Fruit fly (Drosophila melanogaster) whole organism, embryonic: ENCODE results near the gene CG12290.

Source experiments
- Blimp-1 ChIP-seq: fragments of 200-800 bp; sonication (Bioruptor generic); optimal IDR thresholded peaks from 3 replicates; lab custom pipeline; 2018; ENCODE audit warnings: missing biosample characterization, missing genetic modification characterization, mild to moderate bottlenecking, moderate library complexity, missing genetic modification reagents
- BtbVII ChIP-seq: fragments of 200-800 bp; sonication (Bioruptor generic); optimal IDR thresholded peaks from 3 replicates; lab custom pipeline; 2017; ENCODE audit warnings: missing biosample characterization, mild to moderate bottlenecking, missing genetic modification characterization
- CG10543 ChIP-seq: fragments of 200-800 bp; sonication (Bioruptor generic); optimal IDR thresholded peaks from 3 replicates; lab custom pipeline; 2017; ENCODE audit warnings: missing biosample characterization, mild to moderate bottlenecking, missing genetic modification characterization, moderate library complexity
- CG11247 ChIP-seq: fragments of 200-800 bp; sonication (Bioruptor generic); IDR thresholded peaks from 2 replicates; pipeline ENCODE4 v1.3.6; 2022; ENCODE audit warnings: missing biosample characterization, missing genetic modification characterization
- CG11504 ChIP-seq: fragments of 200-800 bp; sonication (Bioruptor generic); optimal IDR thresholded peaks from 3 replicates; lab custom pipeline; 2019; ENCODE audit warnings: missing biosample characterization, mild to moderate bottlenecking, missing genetic modification characterization, moderate library complexity
- CG1233 ChIP-seq: fragments of 200-800 bp; sonication (Bioruptor generic); optimal IDR thresholded peaks from 4 replicates; lab custom pipeline; 2018; ENCODE audit warnings: missing biosample characterization, mild to moderate bottlenecking, missing genetic modification characterization
- CG2129 ChIP-seq: fragments of 200-800 bp; sonication (Bioruptor generic); IDR thresholded peaks from 2 replicates; pipeline ENCODE4 v1.3.6; 2022; ENCODE audit warnings: missing biosample characterization, missing genetic modification characterization; ENCODE audit not compliant: partially characterized antibody
- CG30431 ChIP-seq: fragments of 200-800 bp; sonication (Bioruptor generic); optimal IDR thresholded peaks from 2 replicates; lab custom pipeline; 2017; ENCODE audit warnings: missing biosample characterization, missing genetic modification characterization
- CG31365 ChIP-seq: fragments of 200-800 bp; sonication (Bioruptor generic); optimal IDR thresholded peaks from 2 replicates; lab custom pipeline; 2018; ENCODE audit warnings: missing biosample characterization, mild to moderate bottlenecking, missing genetic modification characterization
- CG34224 ChIP-seq: fragments of 200-800 bp; sonication (Bioruptor generic); IDR thresholded peaks from 3 replicates; pipeline ENCODE4 v1.3.6; 2022; ENCODE audit warnings: missing biosample characterization, missing genetic modification characterization; ENCODE audit not compliant: partially characterized antibody
- CG4854 ChIP-seq: fragments of 200-800 bp; sonication (Bioruptor generic); optimal IDR thresholded peaks from 2 replicates; lab custom pipeline; 2016; ENCODE audit warnings: missing biosample characterization, missing genetic modification characterization, inconsistent platforms
- CG5180 ChIP-seq: fragments of 200-800 bp; sonication (Bioruptor generic); optimal IDR thresholded peaks from 3 replicates; lab custom pipeline; 2017; ENCODE audit warnings: missing biosample characterization, missing genetic modification characterization, mild to moderate bottlenecking, moderate library complexity, missing genetic modification reagents
- CG7372 ChIP-seq: fragments of 200-800 bp; sonication (Bioruptor generic); IDR thresholded peaks from 2 replicates; pipeline ENCODE4 v1.3.6; 2022; ENCODE audit warnings: missing biosample characterization, missing genetic modification characterization
- Camta ChIP-seq: fragments of 200-800 bp; sonication (Bioruptor generic); optimal IDR thresholded peaks from 2 replicates; lab custom pipeline; 2016; ENCODE audit warnings: missing biosample characterization, missing genetic modification characterization
- Deaf1 ChIP-seq: fragments of 200-800 bp; optimal IDR thresholded peaks from 3 replicates; lab custom pipeline; 2019; ENCODE audit warnings: missing biosample characterization, mild to moderate bottlenecking, missing genetic modification characterization, moderate library complexity
- Ets65A ChIP-seq: fragments of 200-800 bp; sonication (Bioruptor generic); peaks from one replicate; lab custom pipeline; 2016; ENCODE audit warnings: missing biosample characterization, missing genetic modification characterization
- Ets97D ChIP-seq: fragments of 200-800 bp; sonication (Bioruptor generic); optimal IDR thresholded peaks from 3 replicates; lab custom pipeline; 2016; ENCODE audit warnings: missing biosample characterization, missing genetic modification characterization
- Fer1 ChIP-seq: fragments of 200-800 bp; sonication (Bioruptor generic); optimal IDR thresholded peaks from 2 replicates; lab custom pipeline; 2017; ENCODE audit warnings: missing biosample characterization, mild to moderate bottlenecking, missing genetic modification characterization
- Hmr ChIP-seq: fragments of 200-800 bp; sonication (Bioruptor generic); optimal IDR thresholded peaks from 3 replicates; lab custom pipeline; 2017; ENCODE audit warnings: mild to moderate bottlenecking, missing biosample characterization, missing genetic modification reagents, missing genetic modification characterization
- Jarid2 ChIP-seq: fragments of 200-800 bp; sonication (Bioruptor generic); optimal IDR thresholded peaks from 3 replicates; lab custom pipeline; 2017; ENCODE audit warnings: mild to moderate bottlenecking, missing biosample characterization, missing genetic modification reagents, missing genetic modification characterization
- Lhr ChIP-seq: fragments of 200-800 bp; sonication (Bioruptor generic); optimal IDR thresholded peaks from 3 replicates; lab custom pipeline; 2017; ENCODE audit warnings: mild to moderate bottlenecking, missing biosample characterization, missing genetic modification reagents, missing genetic modification characterization
- Opbp ChIP-seq: fragments of 200-800 bp; sonication (Bioruptor generic); IDR thresholded peaks from 3 replicates; pipeline ENCODE4 v1.3.6; 2022; ENCODE audit warnings: missing biosample characterization, missing genetic modification characterization; ENCODE audit not compliant: partially characterized antibody
- Poxn ChIP-seq: fragments of 200-800 bp; sonication (Bioruptor generic); IDR thresholded peaks from 2 replicates; pipeline ENCODE4 v1.3.6; 2022; ENCODE audit warnings: missing biosample characterization, missing genetic modification characterization
- Spps ChIP-seq: fragments of 200-800 bp; sonication (Bioruptor generic); optimal IDR thresholded peaks from 2 replicates; lab custom pipeline; 2018; ENCODE audit warnings: missing biosample characterization, mild to moderate bottlenecking, missing genetic modification characterization
- Trl ChIP-seq, 3 experiments: fragments of >200 bp in 2 of 3; fragments of 200-800 bp in 1 of 3; sonication (Bioruptor generic) in 1 of 3; optimal IDR thresholded peaks; 2 replicates in 1 of 3; 3 replicates in 2 of 3; lab custom pipeline; 2016 to 2017; ENCODE audit warnings: missing biosample characterization in 1 of 3, missing genetic modification characterization in 1 of 3
- ara ChIP-seq: fragments of 200-800 bp; sonication (Bioruptor generic); IDR thresholded peaks from 2 replicates; pipeline ENCODE4 v1.3.6; 2022; ENCODE audit warnings: missing biosample characterization, missing genetic modification characterization
- bbx ChIP-seq: fragments of 200-800 bp; sonication (Bioruptor generic); IDR thresholded peaks from 2 replicates; pipeline ENCODE4 v1.3.6; 2022; ENCODE audit warnings: missing biosample characterization, missing genetic modification characterization; ENCODE audit not compliant: partially characterized antibody
- bsh ChIP-seq, 2 experiments: fragments of 200-800 bp; sonication (Bioruptor generic); optimal IDR thresholded peaks; 2 replicates each; lab custom pipeline; 2017 to 2018; ENCODE audit warnings: mild to moderate bottlenecking in 2 of 2, missing biosample characterization in 2 of 2, missing genetic modification characterization in 2 of 2, moderate library complexity in 1 of 2
- chinmo ChIP-seq: fragments of 200-800 bp; sonication (Bioruptor generic); IDR thresholded peaks from 4 replicates; pipeline ENCODE4 v1.3.6; 2022; ENCODE audit warnings: missing biosample characterization, missing genetic modification characterization; ENCODE audit not compliant: partially characterized antibody
- ci ChIP-seq: fragments of 200-800 bp; sonication (Bioruptor generic); IDR thresholded peaks from 3 replicates; pipeline ENCODE4 v1.3.6; 2022; ENCODE audit warnings: missing biosample characterization, missing genetic modification characterization
- ftz-f1 ChIP-seq: fragments of 200-800 bp; sonication (Bioruptor generic); optimal IDR thresholded peaks from 2 replicates; lab custom pipeline; 2016; ENCODE audit warnings: missing biosample characterization, missing genetic modification characterization
- gcm2 ChIP-seq: fragments of 200-800 bp; sonication (Bioruptor generic); optimal IDR thresholded peaks from 2 replicates; lab custom pipeline; 2016; ENCODE audit warnings: missing biosample characterization, missing genetic modification characterization
- gro ChIP-seq: fragments of 200-800 bp; sonication (Bioruptor generic); optimal IDR thresholded peaks from 2 replicates; lab custom pipeline; 2016; ENCODE audit warnings: missing biosample characterization, missing genetic modification characterization
- hbn ChIP-seq: fragments of 200-800 bp; sonication (Bioruptor generic); IDR thresholded peaks from 2 replicates; pipeline ENCODE4 v1.3.6; 2022; ENCODE audit warnings: missing biosample characterization, missing genetic modification characterization; ENCODE audit not compliant: partially characterized antibody
- her ChIP-seq: fragments of 200-800 bp; sonication (Bioruptor generic); optimal IDR thresholded peaks from 2 replicates; lab custom pipeline; 2016; ENCODE audit warnings: missing biosample characterization, missing genetic modification characterization
- knrl ChIP-seq: fragments of 200-800 bp; sonication (Bioruptor generic); IDR thresholded peaks from 3 replicates; pipeline ENCODE4 v1.3.6; 2022; ENCODE audit warnings: missing biosample characterization, missing genetic modification characterization; ENCODE audit not compliant: partially characterized antibody
- lmd ChIP-seq: fragments of 200-800 bp; sonication (Bioruptor generic); IDR thresholded peaks from 2 replicates; pipeline ENCODE4 v1.3.6; 2022; ENCODE audit warnings: missing biosample characterization, missing genetic modification characterization
- scrt ChIP-seq: fragments of 200-800 bp; sonication (Bioruptor generic); optimal IDR thresholded peaks from 2 replicates; lab custom pipeline; 2018; ENCODE audit warnings: missing biosample characterization, mild to moderate bottlenecking, missing genetic modification characterization, moderate library complexity
- sens-2 ChIP-seq: fragments of 200-800 bp; sonication (Bioruptor generic); IDR thresholded peaks from 2 replicates; pipeline ENCODE4 v1.3.6; 2022; ENCODE audit warnings: missing biosample characterization, missing genetic modification characterization
- sna ChIP-seq: fragments of 200-800 bp; sonication (Bioruptor generic); IDR thresholded peaks from 2 replicates; pipeline ENCODE4 v1.3.6; 2022; ENCODE audit warnings: missing biosample characterization, missing genetic modification characterization; ENCODE audit not compliant: partially characterized antibody
- sqz ChIP-seq: fragments of 200-800 bp; sonication (Bioruptor generic); optimal IDR thresholded peaks from 3 replicates; lab custom pipeline; 2018; ENCODE audit warnings: missing biosample characterization, mild to moderate bottlenecking, missing genetic modification characterization

The CG12290 gene

dm6 chr3R:26261244-26261788, 31.3 kb downstream of the CG12290 start, which contains the start of gene Ald1 (continued):
- no peak for TF ChIP-seq Opbp (GFP tag; lab: Robert Waterston, UW)
- no peak for TF ChIP-seq lmd
- peak; percentile 4 for TF ChIP-seq gro
- peak; percentile 43; the same call in 2 of the 3 replicates for TF ChIP-seq ci (GFP tag; lab: Robert Waterston, UW)
- peak; percentile 91 for TF ChIP-seq CG10543
- TF ChIP-seq bbx (GFP tag; lab: Robert Waterston, UW): peak; percentile 49; the same call in 1 of the 2 replicates
- no peak for TF ChIP-seq CG2129 (GFP tag; lab: Robert Waterston, UW)
- peak; percentile 61 for TF ChIP-seq Lhr (GFP tag; lab: Kevin White, UChicago)
- peak; percentile 61 for TF ChIP-seq Fer1 (GFP tag; lab: Kevin White, UChicago)
- TF ChIP-seq CG30431: no peak
- TF ChIP-seq Spps (tag; lab: Kevin White, UChicago): no peak
- TF ChIP-seq sqz (GFP tag; lab: Kevin White, UChicago): peak; percentile 36
- TF ChIP-seq CG4854: no peak
- peak; percentile 53 for TF ChIP-seq BtbVII (GFP tag; lab: Kevin White, UChicago)
- TF ChIP-seq ara: no peak
- 0 out of 2 replicates have a peak, but pooled peaks have one; percentile 35 for TF ChIP-seq sna (GFP tag; lab: Robert Waterston, UW)
- no peak for TF ChIP-seq gcm2 (GFP tag; lab: Kevin White, UChicago)
- TF ChIP-seq her (GFP tag; lab: Kevin White, UChicago): peak; percentile 40
- peak; percentile 94 for TF ChIP-seq ftz-f1 (GFP tag; lab: Kevin White, UChicago)
- TF ChIP-seq Poxn: no peak
- TF ChIP-seq Hmr (GFP tag; lab: Kevin White, UChicago): peak; percentile 74
- TF ChIP-seq CG1233: no peak
- no peak for TF ChIP-seq bsh (GFP tag; optimal IDR thresholded peaks at IDR 0.05; lab: Kevin White, UChicago)
- TF ChIP-seq Blimp-1 (GFP tag; lab: Kevin White, UChicago): peak; percentile 22
- no peak for TF ChIP-seq CG5180 (GFP tag; lab: Kevin White, UChicago)
- TF ChIP-seq Ets97D: peak; percentile 7
- TF ChIP-seq CG11247: no peak
- TF ChIP-seq CG11504 (tag; lab: Kevin White, UChicago): peak; percentile 92
- TF ChIP-seq hbn: peak; percentile 33; the same call in 1 of the 2 replicates
- TF ChIP-seq sens-2 (GFP tag; lab: Robert Waterston, UW): no peak
- TF ChIP-seq Camta: no peak
- 0 out of 3 replicates have a peak, but pooled peaks have one; percentile 28 for TF ChIP-seq knrl (GFP tag; lab: Robert Waterston, UW)
- TF ChIP-seq, all 482 proteins: peak for 105

- TF ChIP-seq CG31365 (tag; lab: Kevin White, UChicago): no peak
- peak; percentile 10 for TF ChIP-seq Ets65A (GFP tag; lab: Kevin White, UChicago)
- TF ChIP-seq Deaf1 (tag; lab: Kevin White, UChicago): peak; percentile 91
- peak; percentile 13; the same call in 1 of the 2 replicates for TF ChIP-seq CG11247
- peak; percentile 48 for TF ChIP-seq Jarid2 (GFP tag; lab: Kevin White, UChicago)
- TF ChIP-seq CG34224 (GFP tag; lab: Robert Waterston, UW): 0 out of 3 replicates have a peak, but pooled peaks have one; percentile 11
- peak in 1 of 2 experiments; percentile 3 for TF ChIP-seq Trl (optimal IDR thresholded peaks at IDR 0.05; lab: Kevin White, UChicago)
- no peak for TF ChIP-seq Trl (GFP tag; optimal IDR thresholded peaks at IDR 0.05; lab: Kevin White, UChicago)
- peak; percentile 60 for TF ChIP-seq scrt (GFP tag; lab: Kevin White, UChicago)
- TF ChIP-seq CG7372 (GFP tag; lab: Robert Waterston, UW): peak; percentile 24; the same call in 1 of the 2 replicates
- no peak for TF ChIP-seq chinmo (GFP tag; lab: Robert Waterston, UW)
Observed at dm6 chr3R:26262478-26262877, 32.4 kb downstream of the CG12290 start, which contains the start of gene CG6154. TSS of gene CG6154 (plus strand) at chr3R:26262662.
